Worm (Caenorhabditis elegans): ENCODE results near the gene Y71H2B.4.
"Not testable (repeated sequence)": the region's sequence is repeated elsewhere in the genome, so short reads cannot be mapped to it uniquely, and the experiment has no call there.

Y71H2B.4 gene

DNA sequence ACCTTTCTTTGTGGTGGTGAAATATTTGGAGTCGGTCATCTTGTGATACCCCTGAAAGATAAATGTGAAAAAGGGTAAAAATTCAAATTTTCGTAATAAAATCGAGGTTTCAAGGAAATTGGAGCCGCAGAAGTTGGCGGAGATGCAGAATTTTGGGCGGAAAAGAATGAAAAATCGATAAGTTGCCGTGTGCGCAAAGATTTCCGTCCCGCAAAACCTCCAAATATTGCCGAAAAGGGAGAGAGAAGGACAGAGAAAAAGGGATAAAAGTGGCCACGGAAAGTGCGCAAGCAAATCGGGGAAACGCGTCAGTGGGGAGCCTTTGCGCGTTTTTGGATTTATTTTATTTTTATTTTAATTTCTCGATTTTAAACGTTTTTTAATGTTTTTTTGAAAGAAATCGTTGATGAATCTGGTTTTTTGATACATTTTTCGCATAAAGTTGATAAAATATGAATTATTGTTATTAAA lies 21.7 kb upstream of the Y71H2B.4 start, which contains the start of gene apb-1:
TSS of gene apb-1 (minus strand) at position 51 of the 471 bp plus-strand sequence.
- TF ChIP-seq tab-1 (GFP tag; IDR thresholded peaks at IDR 0.05): peak; percentile 63; the same call in 1 of the 2 replicates
- TF ChIP-seq ref-1 (GFP tag; conservative IDR thresholded peaks at IDR 0.05): 0 out of 2 replicates have a peak, but pooled peaks have one; percentile 24
- 0 out of 2 replicates have a peak, but pooled peaks have one; percentile 34 for TF ChIP-seq klf-2 (GFP tag; conservative IDR thresholded peaks at IDR 0.05)
- peak; percentile 83 for TF ChIP-seq T22C8.4 (GFP tag; IDR thresholded peaks at IDR 0.05)
- TF ChIP-seq ztf-29 (GFP tag; IDR thresholded peaks at IDR 0.05): peak; percentile 39; the same call in 1 of the 2 replicates
- TF ChIP-seq med-1 (GFP tag; optimal IDR thresholded peaks at IDR 0.05; ENCODE audit: insufficient read depth): peak; percentile 18
- TF ChIP-seq flt-1 (GFP tag; IDR thresholded peaks at IDR 0.05): peak; percentile 80
- TF ChIP-seq ztf-23 (GFP tag; IDR thresholded peaks at IDR 0.05): peak; percentile 85
- peak; percentile 35 for TF ChIP-seq cog-1 (tag; optimal IDR thresholded peaks at IDR 0.05)

DNA sequence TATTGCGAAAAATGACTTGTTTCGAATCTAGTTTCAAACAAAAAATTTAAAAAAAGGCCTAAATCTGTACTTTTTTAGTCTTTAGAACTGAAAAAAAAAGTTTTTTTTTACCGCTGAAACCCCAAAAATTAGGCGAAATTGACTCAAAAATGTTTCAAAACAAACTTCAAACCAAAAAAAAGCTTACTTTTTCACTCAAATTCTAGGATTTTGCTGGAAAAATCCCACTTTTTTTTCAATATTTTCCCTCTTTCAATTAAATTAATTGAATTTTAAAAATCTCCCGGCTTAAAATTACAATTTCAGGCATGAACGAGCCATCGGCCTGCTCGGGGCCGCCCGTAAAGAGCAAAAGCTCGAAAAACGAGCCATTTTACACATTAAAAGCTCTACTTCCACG lies 21.0 kb upstream of the Y71H2B.4 start, which contains the start of gene mdt-19:
TSS of gene mdt-19 (plus strand) at position 301 of the 400 bp plus-strand sequence.
- TF ChIP-seq ref-1 (GFP tag; conservative IDR thresholded peaks at IDR 0.05) (no peak), flt-1 (GFP tag; IDR thresholded peaks at IDR 0.05) (no peak), T22C8.4 (GFP tag; IDR thresholded peaks at IDR 0.05) (no peak), tab-1 (GFP tag; IDR thresholded peaks at IDR 0.05) (no peak)

DNA sequence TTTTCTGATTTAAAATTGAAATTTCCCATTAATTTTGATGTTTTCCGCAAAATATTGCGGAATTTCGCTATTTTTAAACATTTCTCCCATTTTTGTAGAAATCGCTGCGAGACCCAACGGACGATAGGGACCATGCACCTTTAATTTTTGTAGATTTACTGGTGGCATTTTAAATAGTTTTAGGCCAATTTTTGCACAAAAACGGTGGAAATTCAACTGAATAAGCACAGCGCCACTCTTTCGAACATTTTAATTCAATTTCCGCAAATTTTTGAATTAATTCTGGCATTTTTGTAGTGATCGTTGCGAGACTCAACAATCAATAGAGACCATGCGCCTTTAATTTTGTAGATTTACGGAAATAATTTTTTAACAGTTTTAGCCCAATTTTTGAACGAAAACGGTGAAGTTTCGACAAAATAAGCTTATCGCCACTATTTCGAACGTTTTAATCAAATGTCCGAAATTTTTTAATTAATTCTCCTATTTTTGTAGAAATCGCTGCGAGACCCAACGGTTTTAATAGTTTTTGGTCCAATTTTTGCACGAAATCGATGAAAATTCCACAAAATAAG lies 20.2 kb upstream of the Y71H2B.4 start:
- no peak for TF ChIP-seq cog-1 (tag; optimal IDR thresholded peaks at IDR 0.05)
- no peak for TF ChIP-seq med-1 (GFP tag; optimal IDR thresholded peaks at IDR 0.05; ENCODE audit: insufficient read depth)
- no peak for TF ChIP-seq flt-1 (GFP tag; IDR thresholded peaks at IDR 0.05)
- no peak for TF ChIP-seq ref-1 (GFP tag; conservative IDR thresholded peaks at IDR 0.05)
- TF ChIP-seq ztf-29 (GFP tag; IDR thresholded peaks at IDR 0.05): no peak
- no peak for TF ChIP-seq tab-1 (GFP tag; IDR thresholded peaks at IDR 0.05)
- no peak for TF ChIP-seq ztf-23 (GFP tag; IDR thresholded peaks at IDR 0.05)
- TF ChIP-seq T22C8.4 (GFP tag; IDR thresholded peaks at IDR 0.05): no peak
- no peak for TF ChIP-seq klf-2 (GFP tag; conservative IDR thresholded peaks at IDR 0.05)

DNA sequence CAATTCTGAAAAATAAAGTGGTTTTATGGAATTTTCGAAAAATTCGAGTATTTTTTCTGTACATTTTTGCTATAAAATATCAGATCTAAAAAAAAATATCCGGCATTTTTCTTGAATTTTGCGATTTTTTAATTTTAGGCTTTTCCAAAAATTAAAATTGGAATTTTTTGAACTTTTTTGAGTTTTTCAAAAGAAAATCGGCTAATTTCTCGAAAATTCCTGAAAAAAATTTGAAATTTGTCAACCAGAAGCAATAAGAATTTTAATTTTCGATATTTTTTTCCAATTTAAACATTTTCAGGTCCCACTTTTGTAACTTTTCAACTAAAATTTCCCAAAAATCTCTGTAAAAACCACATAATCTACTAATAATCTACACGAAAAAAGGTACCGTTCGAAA lies 15.1 kb upstream of the Y71H2B.4 start, which contains the start of gene Y71H2B.11:
TSS of gene Y71H2B.11 (plus strand) at position 301 of the 400 bp plus-strand sequence.
- no peak for TF ChIP-seq flt-1 (GFP tag; IDR thresholded peaks at IDR 0.05)
- no peak for TF ChIP-seq tab-1 (GFP tag; IDR thresholded peaks at IDR 0.05)
- TF ChIP-seq ztf-23 (GFP tag; IDR thresholded peaks at IDR 0.05): no peak

DNA sequence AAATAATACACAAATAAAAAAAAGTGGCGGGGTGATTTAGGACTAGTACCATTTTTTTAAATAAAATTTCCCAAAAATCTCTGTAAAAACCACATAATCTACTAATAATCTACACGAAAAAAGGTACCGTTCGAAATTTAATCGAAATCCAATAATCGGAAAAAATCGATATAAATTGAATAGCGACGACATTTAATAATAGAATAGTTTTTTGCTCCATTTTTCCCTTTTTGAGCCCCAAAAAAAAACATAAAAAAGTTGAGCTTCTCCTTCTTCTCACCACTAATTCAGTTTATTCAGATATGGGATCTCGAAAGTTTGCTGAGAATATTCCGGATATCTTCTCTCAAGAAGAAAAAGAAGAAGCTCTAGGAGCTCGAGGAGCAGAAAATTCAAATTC lies 11.0 kb upstream of the Y71H2B.4 start, which contains the start of gene Y71H2B.5:
TSS of gene Y71H2B.5 (plus strand) at position 301 of the 400 bp plus-strand sequence.
- TF ChIP-seq flt-1 (GFP tag; IDR thresholded peaks at IDR 0.05); ztf-29 (GFP tag; IDR thresholded peaks at IDR 0.05); med-1 (GFP tag; optimal IDR thresholded peaks at IDR 0.05; ENCODE audit: insufficient read depth): not testable (repeated sequence)

DNA sequence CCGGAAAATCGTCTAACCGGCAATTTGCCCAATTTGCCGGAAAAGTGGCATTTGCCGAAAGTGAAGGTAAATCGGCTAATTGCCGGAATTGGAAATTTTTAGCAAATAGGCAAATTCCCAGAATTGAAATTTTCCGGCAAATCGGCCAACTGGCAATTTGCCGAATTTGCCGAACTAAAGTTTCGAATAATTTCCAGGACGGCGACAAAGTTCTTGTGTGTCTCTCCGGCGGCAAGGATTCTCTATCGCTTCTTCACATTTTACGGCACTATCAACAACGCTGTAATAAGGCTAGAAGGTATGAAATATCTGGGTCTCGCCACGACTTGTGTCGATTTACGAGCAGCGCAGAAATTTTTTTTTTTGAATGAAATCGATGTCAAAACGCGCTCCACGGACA lies 2.6 kb upstream of the Y71H2B.4 start:
- no peak for TF ChIP-seq flt-1 (GFP tag; IDR thresholded peaks at IDR 0.05)

DNA sequence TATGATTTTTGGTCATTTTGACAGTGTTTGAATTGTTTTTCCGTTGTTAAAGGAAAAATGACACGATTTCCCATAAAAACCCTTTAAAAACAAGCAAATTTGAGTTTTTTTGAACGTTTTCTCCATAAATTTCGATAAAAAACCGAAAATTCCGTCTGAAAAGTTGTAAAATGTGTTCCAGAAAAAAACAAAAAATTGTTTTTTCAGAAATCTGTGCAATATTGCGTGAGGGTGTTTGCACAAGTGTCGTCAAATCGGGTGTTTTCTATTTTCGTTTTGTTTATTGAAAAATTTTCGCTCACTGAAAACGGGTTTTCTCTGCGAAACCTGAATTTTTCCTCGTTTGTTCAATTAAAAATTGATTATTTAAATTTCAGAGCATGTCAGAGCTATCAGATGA lies 796 bp downstream of the Y71H2B.4 start, which contains the start of gene ppfr-4:
TSS of gene ppfr-4 (plus strand) at position 378 of the 400 bp plus-strand sequence.
- TF ChIP-seq T22C8.4 (GFP tag; IDR thresholded peaks at IDR 0.05) (no peak), med-1 (GFP tag; optimal IDR thresholded peaks at IDR 0.05; ENCODE audit: insufficient read depth) (no peak), flt-1 (GFP tag; IDR thresholded peaks at IDR 0.05) (no peak), ref-1 (GFP tag; conservative IDR thresholded peaks at IDR 0.05) (no peak), tab-1 (GFP tag; IDR thresholded peaks at IDR 0.05) (no peak), cog-1 (tag; optimal IDR thresholded peaks at IDR 0.05) (no peak), klf-2 (GFP tag; conservative IDR thresholded peaks at IDR 0.05) (no peak), ztf-23 (GFP tag; IDR thresholded peaks at IDR 0.05) (no peak)

DNA sequence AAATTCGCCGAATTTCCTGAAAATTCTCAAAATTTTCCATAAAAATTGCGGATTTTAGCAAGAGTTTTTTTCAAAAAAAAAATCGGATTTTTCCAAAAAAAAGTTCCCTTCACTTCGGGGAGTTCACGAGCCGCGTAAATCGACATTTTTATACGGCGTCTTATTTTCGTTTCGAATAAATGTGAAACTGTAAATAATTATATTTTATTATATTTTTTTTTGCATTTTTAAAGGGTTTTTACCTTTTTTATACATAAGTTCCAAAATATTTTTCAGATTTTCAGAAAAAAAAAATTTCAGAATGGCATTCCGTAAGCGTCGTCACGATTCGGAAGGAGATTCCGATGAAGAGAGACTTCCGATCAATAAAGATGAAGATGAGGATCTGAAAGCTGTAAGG lies 4.1 kb downstream of the Y71H2B.4 start, which contains the start of gene Y71H2B.2:
TSS of gene Y71H2B.2 (plus strand) at position 301 of the 400 bp plus-strand sequence.
- no peak for TF ChIP-seq T22C8.4 (GFP tag; IDR thresholded peaks at IDR 0.05)
- TF ChIP-seq med-1 (GFP tag; optimal IDR thresholded peaks at IDR 0.05; ENCODE audit: insufficient read depth): no peak
- TF ChIP-seq ref-1 (GFP tag; conservative IDR thresholded peaks at IDR 0.05): no peak
- no peak for TF ChIP-seq ztf-23 (GFP tag; IDR thresholded peaks at IDR 0.05)
- TF ChIP-seq flt-1 (GFP tag; IDR thresholded peaks at IDR 0.05): no peak
- no peak for TF ChIP-seq cog-1 (tag; optimal IDR thresholded peaks at IDR 0.05)
- no peak for TF ChIP-seq klf-2 (GFP tag; conservative IDR thresholded peaks at IDR 0.05)
- no peak for TF ChIP-seq tab-1 (GFP tag; IDR thresholded peaks at IDR 0.05)
- TF ChIP-seq ztf-29 (GFP tag; IDR thresholded peaks at IDR 0.05): no peak

DNA sequence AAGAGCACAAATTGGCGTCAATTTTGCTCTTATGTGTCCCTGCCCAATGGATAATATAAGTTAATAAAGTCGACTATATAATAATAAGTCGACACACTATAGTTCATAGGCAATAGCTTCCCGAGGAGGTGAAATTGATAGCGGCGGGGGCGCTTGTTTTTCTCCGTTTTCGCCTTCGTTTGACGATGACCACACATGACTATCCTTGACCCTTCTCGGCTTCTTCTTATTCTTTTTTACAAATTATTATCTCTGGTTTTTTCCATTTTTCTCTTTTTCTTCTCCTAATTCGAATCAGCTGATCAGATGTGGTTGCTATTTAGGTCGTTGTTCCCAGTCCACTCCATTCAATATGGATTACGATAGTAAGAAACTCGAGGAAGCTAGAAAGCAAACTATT lies 9.9 kb downstream of the Y71H2B.4 start, which contains the start of gene acbp-8:
TSS of gene acbp-8 (plus strand) at position 324 of the 400 bp plus-strand sequence.
- TF ChIP-seq ref-1 (GFP tag; conservative IDR thresholded peaks at IDR 0.05) (no peak), med-1 (GFP tag; optimal IDR thresholded peaks at IDR 0.05; ENCODE audit: insufficient read depth) (no peak), tab-1 (GFP tag; IDR thresholded peaks at IDR 0.05) (no peak), ztf-29 (GFP tag; IDR thresholded peaks at IDR 0.05) (no peak), ztf-23 (GFP tag; IDR thresholded peaks at IDR 0.05) (no peak), cog-1 (tag; optimal IDR thresholded peaks at IDR 0.05) (no peak), klf-2 (GFP tag; conservative IDR thresholded peaks at IDR 0.05) (no peak), T22C8.4 (GFP tag; IDR thresholded peaks at IDR 0.05) (no peak), flt-1 (GFP tag; IDR thresholded peaks at IDR 0.05) (no peak)

DNA sequence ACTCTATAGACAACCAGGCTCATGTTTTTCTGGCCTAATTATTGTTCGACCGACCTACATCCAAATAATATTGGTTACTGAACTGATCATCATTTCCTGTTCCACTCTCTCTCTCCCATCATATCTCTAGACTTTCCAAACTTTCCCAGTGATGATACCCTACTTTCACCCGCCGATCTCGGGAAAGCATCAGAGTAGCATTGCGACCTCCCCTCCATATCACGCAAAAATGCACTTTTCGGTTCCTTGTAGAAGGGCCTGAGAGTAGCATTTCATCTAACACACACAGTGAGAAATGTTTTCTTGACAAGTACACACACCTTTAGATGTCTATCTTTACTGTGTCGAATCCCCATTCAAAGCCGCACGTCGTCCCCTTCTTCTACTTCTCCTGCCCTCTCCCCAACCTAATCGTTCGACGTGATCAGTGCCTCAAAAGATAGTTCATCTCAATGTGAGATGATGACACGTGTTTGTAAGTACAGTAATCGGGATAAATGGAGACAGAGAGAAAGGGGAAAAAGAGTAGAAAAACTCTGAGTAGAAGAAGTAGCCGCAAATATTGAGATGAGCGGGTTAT lies 14.1 kb downstream of the Y71H2B.4 start:
- no peak for TF ChIP-seq ztf-29 (GFP tag; IDR thresholded peaks at IDR 0.05)

Data from whole organism, midembryonic.